Worm (Caenorhabditis elegans) whole organism, L2 larva: ENCODE measurements around the gene cdr-4.

Experiments
- C34F6.9 ChIP-seq: fragments of 150-350 bp; optimal IDR thresholded peaks from 2 replicates; lab custom pipeline; 2014; ENCODE audit warnings: missing biosample characterization, missing genetic modification characterization
- F13H6.1 ChIP-seq: sonication (generic microtip); optimal IDR thresholded peaks from 2 replicates; lab custom pipeline; 2016; ENCODE audit warnings: missing genetic modification characterization, missing compliant biosample characterization
- R02D3.7 ChIP-seq: fragments of 150-350 bp; optimal IDR thresholded peaks from 2 replicates; lab custom pipeline; 2014; ENCODE audit warnings: missing biosample characterization, missing genetic modification characterization
- Y55F3AM.14 ChIP-seq: fragments of 200-800 bp; sonication (Bioruptor generic); optimal IDR thresholded peaks from 2 replicates; lab custom pipeline; 2018; ENCODE audit warnings: mild to moderate bottlenecking, missing genetic modification characterization, missing compliant biosample characterization
- ZK546.5 ChIP-seq: sonication (generic microtip); optimal IDR thresholded peaks from 2 replicates; lab custom pipeline; 2017; ENCODE audit warnings: missing biosample characterization, missing genetic modification characterization
- alr-1 ChIP-seq: fragments of 150-350 bp; optimal IDR thresholded peaks from 2 replicates; lab custom pipeline; 2014; ENCODE audit warnings: missing biosample characterization, missing genetic modification characterization
- ama-1 ChIP-seq: fragments of 150-350 bp; optimal IDR thresholded peaks from 2 replicates; lab custom pipeline; 2018; ENCODE audit warnings: inconsistent platforms
- blmp-1 ChIP-seq: sonication (generic microtip); optimal IDR thresholded peaks from 2 replicates; lab custom pipeline; 2017; ENCODE audit warnings: missing genetic modification characterization, mild to moderate bottlenecking, missing compliant biosample characterization, antibody characterized with exemption, moderate library complexity; ENCODE audit not compliant: insufficient read depth
- ceh-16 ChIP-seq: fragments of 150-350 bp; optimal IDR thresholded peaks from 2 replicates; lab custom pipeline; 2014; ENCODE audit warnings: missing biosample characterization, missing genetic modification characterization
- ceh-82 ChIP-seq: fragments of 150-350 bp; optimal IDR thresholded peaks from 2 replicates; lab custom pipeline; 2014; ENCODE audit warnings: missing biosample characterization, missing genetic modification characterization
- crh-2 ChIP-seq: sonication (generic microtip); optimal IDR thresholded peaks from 2 replicates; lab custom pipeline; 2017; ENCODE audit warnings: missing biosample characterization, missing genetic modification characterization
- dmd-4 ChIP-seq: sonication (generic microtip); optimal IDR thresholded peaks from 2 replicates; lab custom pipeline; 2017; ENCODE audit warnings: missing biosample characterization, missing genetic modification characterization
- egl-27 ChIP-seq: sonication (generic microtip); optimal IDR thresholded peaks from 3 replicates; lab custom pipeline; 2017; ENCODE audit warnings: missing biosample characterization, missing genetic modification reagents, missing genetic modification characterization
- elt-1 ChIP-seq: fragments of 150-350 bp; optimal IDR thresholded peaks from 2 replicates; lab custom pipeline; 2014; ENCODE audit warnings: missing biosample characterization, missing genetic modification characterization
- elt-3 ChIP-seq: sonication (generic microtip); optimal IDR thresholded peaks from 2 replicates; lab custom pipeline; 2017; ENCODE audit warnings: missing biosample characterization, missing genetic modification characterization
- fos-1 ChIP-seq: fragments of 150-350 bp; optimal IDR thresholded peaks from 2 replicates; lab custom pipeline; 2014; ENCODE audit warnings: missing biosample characterization, missing genetic modification characterization
- lin-11 ChIP-seq: fragments of 150-350 bp; sonication (generic microtip); optimal IDR thresholded peaks from 2 replicates; lab custom pipeline; 2014; ENCODE audit warnings: missing biosample characterization, missing genetic modification characterization, inconsistent platforms, mixed read lengths
- lin-13 ChIP-seq: fragments of 150-350 bp; optimal IDR thresholded peaks from 2 replicates; lab custom pipeline; 2014; ENCODE audit warnings: missing biosample characterization, missing genetic modification reagents, missing genetic modification characterization
- lin-39 ChIP-seq: fragments of 150-350 bp; optimal IDR thresholded peaks from 2 replicates; lab custom pipeline; 2014; ENCODE audit warnings: missing biosample characterization, missing genetic modification reagents, missing genetic modification characterization
- lsy-2 ChIP-seq, 2 experiments: fragments of 150-350 bp in 1 of 2; sonication (generic microtip) in 1 of 2; optimal IDR thresholded peaks; 2 replicates each; lab custom pipeline; 2014 to 2017; ENCODE audit warnings: missing biosample characterization in 2 of 2, missing genetic modification characterization in 2 of 2
- mab-5 ChIP-seq: fragments of 150-350 bp; optimal IDR thresholded peaks from 2 replicates; lab custom pipeline; 2014; ENCODE audit warnings: missing biosample characterization, missing genetic modification characterization
- mbf-1 ChIP-seq: sonication (generic microtip); optimal IDR thresholded peaks from 2 replicates; lab custom pipeline; 2017; ENCODE audit warnings: missing biosample characterization, missing genetic modification characterization
- mdl-1 ChIP-seq, 2 experiments: fragments of 150-350 bp in 1 of 2; sonication (generic microtip) in 1 of 2; optimal IDR thresholded peaks; 2 replicates each; lab custom pipeline; 2017; ENCODE audit warnings: missing biosample characterization in 2 of 2, missing genetic modification characterization in 2 of 2
- nhr-10 ChIP-seq: sonication (generic microtip); optimal IDR thresholded peaks from 2 replicates; lab custom pipeline; 2017; ENCODE audit warnings: missing biosample characterization, missing genetic modification characterization
- nhr-11 ChIP-seq: fragments of 150-350 bp; optimal IDR thresholded peaks from 2 replicates; lab custom pipeline; 2014; ENCODE audit warnings: missing biosample characterization, missing genetic modification characterization
- nhr-12 ChIP-seq: fragments of 150-350 bp; optimal IDR thresholded peaks from 2 replicates; lab custom pipeline; 2014; ENCODE audit warnings: missing biosample characterization, missing genetic modification characterization
- nhr-129 ChIP-seq: fragments of 150-350 bp; optimal IDR thresholded peaks from 2 replicates; lab custom pipeline; 2014; ENCODE audit warnings: missing biosample characterization, missing genetic modification characterization
- nhr-21 ChIP-seq: fragments of 150-350 bp; optimal IDR thresholded peaks from 2 replicates; lab custom pipeline; 2014; ENCODE audit warnings: missing biosample characterization, missing genetic modification characterization
- nhr-23 ChIP-seq: fragments of 150-350 bp; optimal IDR thresholded peaks from 2 replicates; lab custom pipeline; 2014; ENCODE audit warnings: missing biosample characterization, missing genetic modification reagents, missing genetic modification characterization
- nhr-237 ChIP-seq: fragments of 150-350 bp; optimal IDR thresholded peaks from 2 replicates; lab custom pipeline; 2014; ENCODE audit warnings: missing biosample characterization, missing genetic modification characterization
- nhr-25 ChIP-seq: fragments of 150-350 bp; sonication (generic microtip); optimal IDR thresholded peaks from 3 replicates; lab custom pipeline; 2014; ENCODE audit warnings: missing biosample characterization, missing genetic modification characterization
- nhr-6 ChIP-seq: fragments of 150-350 bp; optimal IDR thresholded peaks from 2 replicates; lab custom pipeline; 2014; ENCODE audit warnings: missing biosample characterization, missing genetic modification characterization
- nhr-77 ChIP-seq: fragments of 150-350 bp; optimal IDR thresholded peaks from 2 replicates; lab custom pipeline; 2014; ENCODE audit warnings: missing biosample characterization, missing genetic modification characterization
- peb-1 ChIP-seq: fragments of 150-350 bp; optimal IDR thresholded peaks from 2 replicates; lab custom pipeline; 2014; ENCODE audit warnings: missing biosample characterization, missing genetic modification characterization
- sem-4 ChIP-seq: fragments of 150-350 bp; optimal IDR thresholded peaks from 2 replicates; lab custom pipeline; 2014; ENCODE audit warnings: missing biosample characterization, missing genetic modification reagents, missing genetic modification characterization
- skn-1 ChIP-seq: sonication (generic microtip); optimal IDR thresholded peaks from 2 replicates; lab custom pipeline; 2017; ENCODE audit warnings: missing biosample characterization, missing genetic modification characterization
- sma-3 ChIP-seq: sonication (generic microtip); optimal IDR thresholded peaks from 2 replicates; lab custom pipeline; 2016; ENCODE audit warnings: missing genetic modification reagents, missing genetic modification characterization, missing compliant biosample characterization
- snpc-4 ChIP-seq: fragments of 150-350 bp; optimal IDR thresholded peaks from 2 replicates; lab custom pipeline; 2014; ENCODE audit warnings: missing biosample characterization, missing genetic modification characterization
- unc-39 ChIP-seq: fragments of 150-350 bp; optimal IDR thresholded peaks from 2 replicates; lab custom pipeline; 2014; ENCODE audit warnings: missing biosample characterization, missing genetic modification characterization
- unc-55 ChIP-seq: fragments of 150-350 bp; sonication (generic microtip); optimal IDR thresholded peaks from 3 replicates; lab custom pipeline; 2014; ENCODE audit warnings: missing biosample characterization, missing genetic modification reagents, missing genetic modification characterization
- unc-62 ChIP-seq: fragments of 150-350 bp; optimal IDR thresholded peaks from 2 replicates; lab custom pipeline; 2014; ENCODE audit warnings: missing biosample characterization, missing genetic modification reagents, missing genetic modification characterization
- zag-1 ChIP-seq: fragments of 150-350 bp; optimal IDR thresholded peaks from 2 replicates; lab custom pipeline; 2014; ENCODE audit warnings: missing biosample characterization, missing genetic modification characterization
- ztf-1 ChIP-seq: fragments of 200-800 bp; sonication (Bioruptor generic); conservative IDR thresholded peaks from 2 replicates; pipeline ENCODE4 v1.3.6; 2022; ENCODE audit warnings: missing genetic modification characterization, missing compliant biosample characterization
- ztf-4 ChIP-seq: fragments of 150-350 bp; optimal IDR thresholded peaks from 2 replicates; lab custom pipeline; 2014; ENCODE audit warnings: missing biosample characterization, missing genetic modification characterization

Gene cdr-4

ce11 chrV:12402355-12402754, 6.1 kb downstream of the cdr-4 start, which contains the start of gene K01D12.8:
K01D12.8 (plus strand) TSS chrV:12402655.
- TF ChIP-seq ceh-16 (tag; lab: Kevin White, UChicago) (no peak), elt-3 (tag; lab: Kevin White, UChicago) (no peak), nhr-10 (tag; lab: Kevin White, UChicago) (no peak), unc-55 (GFP tag; lab: Kevin White, UChicago) (no peak), ama-1 (lab: Kevin White, UChicago) (no peak), nhr-129 (tag; lab: Kevin White, UChicago) (no peak), mab-5 (tag; lab: Kevin White, UChicago) (no peak), sem-4 (tag; lab: Kevin White, UChicago) (no peak), lin-11 (no peak), lsy-2 (tag; optimal IDR thresholded peaks at IDR 0.05; lab: Kevin White, UChicago) (no peak), unc-39 (tag; lab: Kevin White, UChicago) (no peak), egl-27 (tag; lab: Kevin White, UChicago) (no peak), nhr-12 (no peak), dmd-4 (tag; lab: Kevin White, UChicago) (no peak), C34F6.9 (tag; lab: Kevin White, UChicago) (no peak), nhr-77 (tag; lab: Kevin White, UChicago) (no peak)

ce11 chrV:12401383-12401782, 7.0 kb downstream of the cdr-4 start, which contains the start of gene K01D12.7:
K01D12.7 (minus strand) TSS chrV:12401483.
- TF ChIP-seq alr-1 (tag; lab: Kevin White, UChicago) = no peak
- TF ChIP-seq nhr-6 (tag; lab: Kevin White, UChicago) = no peak
- no peak for TF ChIP-seq unc-55 (GFP tag; lab: Kevin White, UChicago)
- TF ChIP-seq elt-1 (tag; lab: Kevin White, UChicago) = no peak
- no peak for TF ChIP-seq Y55F3AM.14
- no peak for TF ChIP-seq mdl-1 (tag; optimal IDR thresholded peaks at IDR 0.05; lab: Kevin White, UChicago)
- TF ChIP-seq nhr-10 (tag; lab: Kevin White, UChicago) = no peak
- no peak for TF ChIP-seq unc-39 (tag; lab: Kevin White, UChicago)
- no peak for TF ChIP-seq nhr-12
- no peak for TF ChIP-seq ZK546.5 (tag; lab: Kevin White, UChicago)
- TF ChIP-seq C34F6.9 (tag; lab: Kevin White, UChicago) = no peak
- TF ChIP-seq snpc-4 (tag; lab: Kevin White, UChicago) = no peak
- TF ChIP-seq lin-39 = no peak
- TF ChIP-seq R02D3.7 (tag; lab: Kevin White, UChicago) = no peak
- no peak for TF ChIP-seq nhr-25 (tag; lab: Kevin White, UChicago)
- no peak for TF ChIP-seq zag-1 (tag; lab: Kevin White, UChicago)
- TF ChIP-seq blmp-1 (tag; lab: Kevin White, UChicago) = no peak

- no peak for TF ChIP-seq ztf-4 (tag; lab: Kevin White, UChicago)
- no peak for TF ChIP-seq ceh-82 (tag; lab: Kevin White, UChicago)
- TF ChIP-seq unc-55 (GFP tag; lab: Kevin White, UChicago) = peak; percentile 54
- TF ChIP-seq lin-13 (GFP tag; lab: Kevin White, UChicago) = no peak
- no peak for TF ChIP-seq nhr-21 (tag; lab: Kevin White, UChicago)
- TF ChIP-seq mab-5 (tag; lab: Kevin White, UChicago) = no peak
- no peak for TF ChIP-seq lin-39
- TF ChIP-seq nhr-10 (tag; lab: Kevin White, UChicago) = no peak
- TF ChIP-seq nhr-129 (tag; lab: Kevin White, UChicago) = peak; percentile 13
- TF ChIP-seq mdl-1 (tag; optimal IDR thresholded peaks at IDR 0.05; lab: Kevin White, UChicago) = no peak
- no peak for TF ChIP-seq nhr-25 (tag; lab: Kevin White, UChicago)
- peak; percentile 57 for TF ChIP-seq C34F6.9 (tag; lab: Kevin White, UChicago)
- TF ChIP-seq nhr-6 (tag; lab: Kevin White, UChicago) = no peak
- peak; percentile 9 for TF ChIP-seq crh-2 (tag; lab: Kevin White, UChicago)
- TF ChIP-seq ztf-1 = no peak
- TF ChIP-seq ZK546.5 (tag; lab: Kevin White, UChicago) = no peak
- TF ChIP-seq snpc-4 (tag; lab: Kevin White, UChicago) = no peak
- no peak for TF ChIP-seq zag-1 (tag; lab: Kevin White, UChicago)
- TF ChIP-seq nhr-11 = no peak
- no peak for TF ChIP-seq elt-1 (tag; lab: Kevin White, UChicago)
- TF ChIP-seq peb-1 (tag; lab: Kevin White, UChicago) = no peak
- TF ChIP-seq lin-11 = no peak
- TF ChIP-seq lsy-2 (tag; optimal IDR thresholded peaks at IDR 0.05; lab: Kevin White, UChicago) = peak in 1 of 2 experiments; percentile 65
- TF ChIP-seq fos-1 (tag; lab: Kevin White, UChicago) = no peak
- no peak for TF ChIP-seq nhr-237 (tag; lab: Kevin White, UChicago)
- TF ChIP-seq nhr-12 = no peak
- no peak for TF ChIP-seq sma-3 (GFP tag; lab: Kevin White, UChicago)
- no peak for TF ChIP-seq Y55F3AM.14
- TF ChIP-seq skn-1 (tag; lab: Kevin White, UChicago) = no peak
- TF ChIP-seq egl-27 (tag; lab: Kevin White, UChicago) = no peak
- no peak for TF ChIP-seq ama-1 (lab: Kevin White, UChicago)
- no peak for TF ChIP-seq mbf-1
- TF ChIP-seq unc-62 (GFP tag; lab: Kevin White, UChicago) = no peak
- peak; percentile 89 for TF ChIP-seq R02D3.7 (tag; lab: Kevin White, UChicago)
- peak; percentile 12 for TF ChIP-seq sem-4 (tag; lab: Kevin White, UChicago)
- TF ChIP-seq nhr-77 (tag; lab: Kevin White, UChicago) = no peak
- TF ChIP-seq dmd-4 (tag; lab: Kevin White, UChicago) = no peak
- no peak for TF ChIP-seq nhr-23 (tag; lab: Kevin White, UChicago)
- TF ChIP-seq unc-39 (tag; lab: Kevin White, UChicago) = no peak
- TF ChIP-seq ceh-16 (tag; lab: Kevin White, UChicago) = no peak
- TF ChIP-seq F13H6.1 (tag; lab: Kevin White, UChicago) = no peak
- no peak for TF ChIP-seq blmp-1 (tag; lab: Kevin White, UChicago)
Measured at ce11 chrV:12400677-12401236, 7.7 kb downstream of the cdr-4 start, which contains the start of the genes K01D12.20 and miga-1. K01D12.20 (minus strand) TSS chrV:12400814. miga-1 (minus strand) TSS chrV:12400859.
